Worm (Caenorhabditis elegans): ENCODE measurements around the gene hsp-16.2.
A peak's percentile ranks its signal among the peaks of the same experiment; 100 is the strongest.

Gene hsp-16.2

ce11 chrV:1788157-1788556 lies 16.6 kb downstream of the hsp-16.2 start, which contains the start of gene F36H9.2:
Gene F36H9.2, plus strand, starts transcription at chrV:1788457.
- TF ChIP-seq sma-3 (GFP tag; optimal IDR thresholded peaks at IDR 0.05) (no peak), nhr-11 (tag; optimal IDR thresholded peaks at IDR 0.05) (no peak), elt-3 (tag; optimal IDR thresholded peaks at IDR 0.05) (no peak), blmp-1 (tag; optimal IDR thresholded peaks at IDR 0.05; ENCODE audit: insufficient read depth) (no peak), egl-27 (tag; optimal IDR thresholded peaks at IDR 0.05) (no peak), dmd-4 (tag; optimal IDR thresholded peaks at IDR 0.05) (no peak), aly-2 (tag; optimal IDR thresholded peaks at IDR 0.05) (no peak), ztf-11 (tag; optimal IDR thresholded peaks at IDR 0.05) (no peak)

ce11 chrV:1781922-1782321 lies 22.8 kb downstream of the hsp-16.2 start, which contains the start of gene F36H9.5:
Gene F36H9.5, minus strand, starts transcription at chrV:1782022.
- no peak for TF ChIP-seq nhr-25 (tag; optimal IDR thresholded peaks at IDR 0.05)
- no peak for TF ChIP-seq ztf-4 (tag; optimal IDR thresholded peaks at IDR 0.05)
- TF ChIP-seq unc-55 (GFP tag; optimal IDR thresholded peaks at IDR 0.05) = no peak
- TF ChIP-seq unc-62 (GFP tag; optimal IDR thresholded peaks at IDR 0.05) = no peak
- TF ChIP-seq unc-39 (tag; optimal IDR thresholded peaks at IDR 0.05) = no peak
- TF ChIP-seq ztf-1 (GFP tag; conservative IDR thresholded peaks at IDR 0.05) = no peak
- TF ChIP-seq sma-9 (GFP tag; optimal IDR thresholded peaks at IDR 0.05) = no peak
- TF ChIP-seq sma-9 (tag; optimal IDR thresholded peaks at IDR 0.05) = no peak
- TF ChIP-seq nhr-12 (tag; optimal IDR thresholded peaks at IDR 0.05) = no peak
- TF ChIP-seq peb-1 (tag; optimal IDR thresholded peaks at IDR 0.05) = no peak
- no peak for TF ChIP-seq elt-1 (tag; optimal IDR thresholded peaks at IDR 0.05)
- no peak for TF ChIP-seq nhr-77 (tag; optimal IDR thresholded peaks at IDR 0.05)
- no peak for TF ChIP-seq elt-3 (tag; optimal IDR thresholded peaks at IDR 0.05)

ce11 chrV:1779994-1780393 lies 24.8 kb downstream of the hsp-16.2 start:
- TF ChIP-seq nhr-21 (tag; optimal IDR thresholded peaks at IDR 0.05) (no peak), peb-1 (tag; optimal IDR thresholded peaks at IDR 0.05) (no peak), crh-2 (tag; optimal IDR thresholded peaks at IDR 0.05) (no peak), ztf-4 (tag; optimal IDR thresholded peaks at IDR 0.05) (no peak), nhr-6 (tag; optimal IDR thresholded peaks at IDR 0.05) (no peak), elt-3 (tag; optimal IDR thresholded peaks at IDR 0.05) (no peak), C34F6.9 (tag; optimal IDR thresholded peaks at IDR 0.05) (no peak), Y55F3AM.14 (GFP tag; optimal IDR thresholded peaks at IDR 0.05) (no peak), snpc-4 (tag; optimal IDR thresholded peaks at IDR 0.05) (no peak), lin-11 (tag; optimal IDR thresholded peaks at IDR 0.05) (no peak), lin-39 (tag; optimal IDR thresholded peaks at IDR 0.05) (no peak), sma-9 (GFP tag; optimal IDR thresholded peaks at IDR 0.05) (no peak), sma-9 (tag; optimal IDR thresholded peaks at IDR 0.05) (no peak), ama-1 (optimal IDR thresholded peaks at IDR 0.05) (no peak), ztf-11 (tag; optimal IDR thresholded peaks at IDR 0.05) (no peak), R02D3.7 (tag; optimal IDR thresholded peaks at IDR 0.05) (no peak), gmeb-1 (tag; optimal IDR thresholded peaks at IDR 0.05) (no peak), unc-39 (tag; optimal IDR thresholded peaks at IDR 0.05) (no peak)

DNA sequence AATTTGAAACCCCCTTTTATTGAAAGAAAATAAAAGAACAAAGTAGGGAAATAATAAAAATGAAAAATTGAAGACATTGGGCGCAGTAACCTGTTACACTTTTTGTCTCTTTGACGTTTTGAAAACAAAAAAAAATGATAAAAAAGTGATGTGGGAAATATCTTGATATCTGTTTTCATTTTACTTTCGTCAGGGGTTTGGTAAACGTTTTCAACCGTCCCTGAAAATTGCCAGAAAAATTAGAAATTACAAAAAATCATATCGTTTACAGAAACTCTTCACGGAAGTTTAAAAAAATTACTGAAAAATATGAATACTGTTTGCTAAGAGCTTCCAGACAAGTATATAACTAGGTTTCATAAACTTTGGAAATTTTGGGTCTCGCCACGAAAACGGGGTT lies 25.6 kb downstream of the hsp-16.2 start, which contains the start of gene F36H9.4:
Gene F36H9.4 (minus strand): TSS at position 101 of the 400 bp plus-strand sequence.
- TF ChIP-seq egl-27 (tag; optimal IDR thresholded peaks at IDR 0.05) (no peak), unc-39 (tag; optimal IDR thresholded peaks at IDR 0.05) (no peak), Y55F3AM.14 (GFP tag; optimal IDR thresholded peaks at IDR 0.05) (no peak), unc-55 (GFP tag; optimal IDR thresholded peaks at IDR 0.05) (no peak)

DNA sequence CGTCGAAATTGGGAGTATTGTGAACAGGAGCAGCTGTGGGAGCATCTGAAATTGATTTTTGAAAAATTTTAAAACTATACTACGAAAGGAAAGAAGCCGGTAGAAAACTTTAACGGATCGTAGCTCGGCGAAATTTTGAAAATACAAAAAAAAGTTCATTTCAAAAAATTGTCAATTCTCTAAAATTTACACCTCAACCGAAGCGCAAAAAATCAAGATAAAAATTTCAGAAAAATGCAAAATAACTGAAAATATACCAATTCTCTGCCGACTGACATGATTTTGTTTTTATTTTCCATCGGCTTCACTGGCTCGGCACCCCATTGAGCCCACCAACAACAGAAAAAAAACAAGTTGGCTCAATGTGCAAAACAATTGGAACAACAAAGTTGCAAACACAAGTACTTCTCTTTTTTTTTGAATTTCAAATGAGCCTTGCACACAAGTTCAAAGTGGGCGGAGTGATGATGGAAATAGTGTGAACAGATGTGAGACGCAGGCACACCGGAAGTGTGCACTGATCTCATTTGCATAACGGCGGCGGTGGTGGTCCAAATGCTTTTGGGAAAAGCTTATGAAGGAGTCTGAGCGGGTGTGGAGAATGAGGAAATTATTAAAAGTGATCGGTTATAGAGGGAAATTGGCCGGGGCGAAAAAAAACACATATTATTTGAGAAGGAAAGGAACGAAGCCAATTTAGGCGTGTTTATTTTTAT lies 29.7 kb downstream of the hsp-16.2 start, which contains the start of gene F36H9.7:
Gene F36H9.7 (minus strand): TSS at position 51 of the 716 bp plus-strand sequence.
- no peak for TF ChIP-seq snpc-4 (tag; optimal IDR thresholded peaks at IDR 0.05)
- TF ChIP-seq aly-2 (tag; optimal IDR thresholded peaks at IDR 0.05) = no peak

ce11 chrV:1773120-1773519 lies 31.6 kb downstream of the hsp-16.2 start:
- TF ChIP-seq unc-55 (GFP tag; optimal IDR thresholded peaks at IDR 0.05) = peak; percentile 23
- TF ChIP-seq lsy-2 (tag; optimal IDR thresholded peaks at IDR 0.05) = peak in 1 of 2 experiments; percentile 45
- no peak for TF ChIP-seq nhr-6 (tag; optimal IDR thresholded peaks at IDR 0.05)
- peak; percentile 10 for TF ChIP-seq C34F6.9 (tag; optimal IDR thresholded peaks at IDR 0.05)

Measured in whole organism, L2 larva.